Fruit fly (Drosophila melanogaster) whole organism, embryonic: ENCODE results near the gene CG10132.

ENCODE experiments used
- ATbp ChIP-seq: fragments of 200-800 bp; sonication (Bioruptor generic); optimal IDR thresholded peaks from 2 replicates; lab custom pipeline; 2017; ENCODE audit warnings: missing biosample characterization, mild to moderate bottlenecking, missing genetic modification characterization, missing genetic modification reagents
- Atf6 ChIP-seq: fragments of 200-800 bp; sonication (Bioruptor generic); IDR thresholded peaks from 2 replicates; pipeline ENCODE4 v1.3.6; 2022; ENCODE audit warnings: missing biosample characterization, missing genetic modification characterization
- Blimp-1 ChIP-seq: fragments of 200-800 bp; sonication (Bioruptor generic); optimal IDR thresholded peaks from 3 replicates; lab custom pipeline; 2018; ENCODE audit warnings: missing biosample characterization, missing genetic modification characterization, mild to moderate bottlenecking, moderate library complexity, missing genetic modification reagents
- CG10654 ChIP-seq: fragments of 200-800 bp; sonication (Bioruptor generic); optimal IDR thresholded peaks from 2 replicates; lab custom pipeline; 2016; ENCODE audit warnings: missing biosample characterization, missing genetic modification characterization
- CG12071 ChIP-seq: fragments of 200-800 bp; sonication (Bioruptor generic); optimal IDR thresholded peaks from 3 replicates; lab custom pipeline; 2018; ENCODE audit warnings: missing biosample characterization, mild to moderate bottlenecking, missing genetic modification characterization
- CG12299 ChIP-seq: fragments of 200-800 bp; sonication (Bioruptor generic); optimal IDR thresholded peaks from 2 replicates; lab custom pipeline; 2018; ENCODE audit warnings: missing biosample characterization, mild to moderate bottlenecking, missing genetic modification characterization
- CG13624 ChIP-seq: fragments of 200-800 bp; sonication (Bioruptor generic); optimal IDR thresholded peaks from 2 replicates; lab custom pipeline; 2016; ENCODE audit warnings: missing biosample characterization, missing genetic modification characterization
- CG13894 ChIP-seq: fragments of 200-800 bp; sonication (Bioruptor generic); optimal IDR thresholded peaks from 3 replicates; lab custom pipeline; 2018; ENCODE audit warnings: missing biosample characterization, mild to moderate bottlenecking, missing genetic modification characterization, moderate library complexity
- CG15601 ChIP-seq: fragments of 200-800 bp; sonication (Bioruptor generic); optimal IDR thresholded peaks from 3 replicates; lab custom pipeline; 2019; ENCODE audit warnings: missing biosample characterization, mild to moderate bottlenecking, missing genetic modification characterization, moderate library complexity
- CG15696 ChIP-seq: fragments of 200-800 bp; sonication (Bioruptor generic); optimal IDR thresholded peaks from 2 replicates; lab custom pipeline; 2019; ENCODE audit warnings: missing biosample characterization, mild to moderate bottlenecking, missing genetic modification characterization, moderate library complexity
- CG16813 ChIP-seq: fragments of 200-800 bp; sonication (Bioruptor generic); IDR thresholded peaks from 3 replicates; pipeline ENCODE4 v1.3.6; 2022; ENCODE audit warnings: missing biosample characterization, missing genetic modification characterization; ENCODE audit not compliant: partially characterized antibody
- CG1792 ChIP-seq: fragments of 200-800 bp; sonication (Bioruptor generic); optimal IDR thresholded peaks from 2 replicates; lab custom pipeline; 2016; ENCODE audit warnings: missing biosample characterization, missing genetic modification characterization
- CG18262 ChIP-seq: fragments of 200-800 bp; optimal IDR thresholded peaks from 3 replicates; lab custom pipeline; 2019; ENCODE audit warnings: missing biosample characterization, mild to moderate bottlenecking, missing genetic modification characterization, moderate library complexity
- CG2129 ChIP-seq: fragments of 200-800 bp; sonication (Bioruptor generic); IDR thresholded peaks from 2 replicates; pipeline ENCODE4 v1.3.6; 2022; ENCODE audit warnings: missing biosample characterization, missing genetic modification characterization; ENCODE audit not compliant: partially characterized antibody
- CG31365 ChIP-seq: fragments of 200-800 bp; sonication (Bioruptor generic); optimal IDR thresholded peaks from 2 replicates; lab custom pipeline; 2018; ENCODE audit warnings: missing biosample characterization, mild to moderate bottlenecking, missing genetic modification characterization
- CG31441 ChIP-seq: fragments of 200-800 bp; sonication (Bioruptor generic); IDR thresholded peaks from 2 replicates; pipeline ENCODE4 v1.3.6; 2022; ENCODE audit warnings: missing biosample characterization, missing genetic modification characterization
- CG3163 ChIP-seq: fragments of 200-800 bp; sonication (Bioruptor generic); optimal IDR thresholded peaks from 3 replicates; lab custom pipeline; 2016; ENCODE audit warnings: missing biosample characterization, missing genetic modification characterization
- CG32767 ChIP-seq: fragments of 200-800 bp; sonication (Bioruptor generic); IDR thresholded peaks from 2 replicates; pipeline ENCODE4 v1.3.6; 2022; ENCODE audit warnings: missing biosample characterization, missing genetic modification characterization
- CG43689 ChIP-seq: fragments of 200-800 bp; sonication (Bioruptor generic); IDR thresholded peaks from 2 replicates; pipeline ENCODE4 v1.3.6; 2022; ENCODE audit warnings: missing biosample characterization, missing genetic modification characterization
- CG6813 ChIP-seq: fragments of 200-800 bp; sonication (Bioruptor generic); optimal IDR thresholded peaks from 2 replicates; lab custom pipeline; 2017; ENCODE audit warnings: missing biosample characterization, missing genetic modification characterization, mild to moderate bottlenecking, moderate library complexity, missing genetic modification reagents
- CTCF ChIP-seq: fragments of 200-800 bp; sonication (Bioruptor generic); optimal IDR thresholded peaks from 2 replicates; lab custom pipeline; 2017; ENCODE audit warnings: missing biosample characterization, mild to moderate bottlenecking, missing genetic modification characterization, moderate library complexity
- D ChIP-seq, 2 experiments: fragments of 200-800 bp in 1 of 2; fragments of >200 bp in 1 of 2; sonication (Bioruptor generic) in 1 of 2; optimal IDR thresholded peaks; 2 replicates in 1 of 2; 3 replicates in 1 of 2; lab custom pipeline; 2017; ENCODE audit warnings: mild to moderate bottlenecking in 1 of 2, missing biosample characterization in 1 of 2, missing genetic modification characterization in 1 of 2, missing genetic modification reagents in 1 of 2
- Dip3 ChIP-seq: fragments of 200-800 bp; sonication (Bioruptor generic); optimal IDR thresholded peaks from 3 replicates; lab custom pipeline; 2016; ENCODE audit warnings: missing biosample characterization, missing genetic modification characterization
- Eip74EF ChIP-seq, 2 experiments: fragments of 200-800 bp in 1 of 2; fragments of >200 bp in 1 of 2; sonication (Bioruptor generic) in 1 of 2; optimal IDR thresholded peaks; 2 replicates each; lab custom pipeline; 2017 to 2019; ENCODE audit warnings: missing biosample characterization in 2 of 2, missing genetic modification characterization in 2 of 2, mild to moderate bottlenecking in 1 of 2, moderate library complexity in 1 of 2
- Ets97D ChIP-seq: fragments of 200-800 bp; sonication (Bioruptor generic); optimal IDR thresholded peaks from 3 replicates; lab custom pipeline; 2016; ENCODE audit warnings: missing biosample characterization, missing genetic modification characterization
- H15 ChIP-seq: fragments of 200-800 bp; sonication (Bioruptor generic); IDR thresholded peaks from 3 replicates; pipeline ENCODE4 v1.3.6; 2022; ENCODE audit warnings: missing biosample characterization, missing genetic modification characterization
- Mrtf ChIP-seq: fragments of 200-800 bp; sonication (Bioruptor generic); IDR thresholded peaks from 3 replicates; pipeline ENCODE4 v1.3.6; 2022; ENCODE audit warnings: missing biosample characterization, missing genetic modification characterization
- NFAT ChIP-seq: fragments of 200-800 bp; sonication (Bioruptor generic); IDR thresholded peaks from 2 replicates; pipeline ENCODE4 v1.3.6; 2022; ENCODE audit warnings: missing biosample characterization, missing genetic modification characterization
- Sox102F ChIP-seq: fragments of 200-800 bp; sonication (Bioruptor generic); optimal IDR thresholded peaks from 2 replicates; lab custom pipeline; 2018; ENCODE audit warnings: missing biosample characterization, mild to moderate bottlenecking, missing genetic modification characterization, moderate library complexity
- YL-1 ChIP-seq: fragments of 200-800 bp; sonication (Bioruptor generic); optimal IDR thresholded peaks from 3 replicates; lab custom pipeline; 2017; ENCODE audit warnings: missing biosample characterization, mild to moderate bottlenecking, missing genetic modification characterization
- bowl ChIP-seq: fragments of 200-800 bp; sonication (Bioruptor generic); IDR thresholded peaks from 2 replicates; pipeline ENCODE4 v1.3.6; 2022; ENCODE audit warnings: missing biosample characterization, missing genetic modification characterization
- btn ChIP-seq: fragments of 200-800 bp; sonication (Bioruptor generic); optimal IDR thresholded peaks from 2 replicates; lab custom pipeline; 2016; ENCODE audit warnings: missing biosample characterization, missing genetic modification characterization
- cwo ChIP-seq: fragments of 200-800 bp; sonication (Bioruptor generic); optimal IDR thresholded peaks from 3 replicates; lab custom pipeline; 2017; ENCODE audit warnings: missing biosample characterization, missing genetic modification characterization, mild to moderate bottlenecking, moderate library complexity, missing genetic modification reagents
- disco-r ChIP-seq: fragments of 200-800 bp; sonication (Bioruptor generic); optimal IDR thresholded peaks from 2 replicates; lab custom pipeline; 2016; ENCODE audit warnings: missing biosample characterization, missing genetic modification characterization
- dpn ChIP-seq, 2 experiments: fragments of 200-800 bp; sonication (Bioruptor generic); optimal IDR thresholded peaks; 3 replicates each; lab custom pipeline; 2016; ENCODE audit warnings: missing biosample characterization in 2 of 2, missing genetic modification characterization in 2 of 2
- esg ChIP-seq: fragments of 200-800 bp; sonication (Bioruptor generic); conservative IDR thresholded peaks from 2 replicates; pipeline ENCODE4 v1.3.6; 2022; ENCODE audit warnings: missing biosample characterization, missing genetic modification characterization
- gt ChIP-seq: fragments of 200-800 bp; sonication (Bioruptor generic); IDR thresholded peaks from 2 replicates; pipeline ENCODE4 v1.3.6; 2022; ENCODE audit warnings: missing biosample characterization, missing genetic modification characterization
- knrl ChIP-seq: fragments of 200-800 bp; sonication (Bioruptor generic); IDR thresholded peaks from 3 replicates; pipeline ENCODE4 v1.3.6; 2022; ENCODE audit warnings: missing biosample characterization, missing genetic modification characterization; ENCODE audit not compliant: partially characterized antibody
- lmd ChIP-seq: fragments of 200-800 bp; sonication (Bioruptor generic); IDR thresholded peaks from 2 replicates; pipeline ENCODE4 v1.3.6; 2022; ENCODE audit warnings: missing biosample characterization, missing genetic modification characterization
- lov ChIP-seq, 2 experiments: fragments of 200-800 bp in 1 of 2; fragments of >200 bp in 1 of 2; sonication (Bioruptor generic) in 1 of 2; IDR thresholded peaks in 1 of 2; optimal IDR thresholded peaks in 1 of 2; 2 replicates in 1 of 2; 3 replicates in 1 of 2; pipeline versions ENCODE4 v1.3.6 to Lab custom; 2017 to 2022; ENCODE audit warnings: missing biosample characterization in 1 of 2, missing genetic modification characterization in 1 of 2
- pb ChIP-seq: fragments of 200-800 bp; sonication (Bioruptor generic); optimal IDR thresholded peaks from 3 replicates; lab custom pipeline; 2016; ENCODE audit warnings: missing biosample characterization, missing genetic modification characterization
- phol ChIP-seq: fragments of 200-800 bp; sonication (Bioruptor generic); optimal IDR thresholded peaks from 3 replicates; lab custom pipeline; 2018; ENCODE audit warnings: missing biosample characterization, mild to moderate bottlenecking, missing genetic modification characterization, moderate library complexity
- ro ChIP-seq: fragments of 200-800 bp; sonication (Bioruptor generic); IDR thresholded peaks from 2 replicates; pipeline ENCODE4 v1.3.6; 2022; ENCODE audit warnings: missing biosample characterization, missing genetic modification characterization
- row ChIP-seq: fragments of 200-800 bp; sonication (Bioruptor generic); IDR thresholded peaks from 3 replicates; pipeline ENCODE4 v1.3.6; 2022; ENCODE audit warnings: missing biosample characterization, missing genetic modification characterization
- sima ChIP-seq: fragments of 200-800 bp; sonication (Bioruptor generic); optimal IDR thresholded peaks from 2 replicates; lab custom pipeline; 2016; ENCODE audit warnings: missing biosample characterization, missing genetic modification characterization
- toy ChIP-seq: fragments of 200-800 bp; sonication (Bioruptor generic); IDR thresholded peaks from 2 replicates; pipeline ENCODE4 v1.3.6; 2022; ENCODE audit warnings: missing biosample characterization, missing genetic modification characterization
- tx ChIP-seq: fragments of 200-800 bp; sonication (Bioruptor generic); optimal IDR thresholded peaks from 2 replicates; lab custom pipeline; 2016; ENCODE audit warnings: missing biosample characterization, missing genetic modification characterization
- usp ChIP-seq: fragments of >200 bp; optimal IDR thresholded peaks from 2 replicates; lab custom pipeline; 2017; ENCODE audit warnings: missing biosample characterization, missing genetic modification characterization

CG10132 gene

DNA sequence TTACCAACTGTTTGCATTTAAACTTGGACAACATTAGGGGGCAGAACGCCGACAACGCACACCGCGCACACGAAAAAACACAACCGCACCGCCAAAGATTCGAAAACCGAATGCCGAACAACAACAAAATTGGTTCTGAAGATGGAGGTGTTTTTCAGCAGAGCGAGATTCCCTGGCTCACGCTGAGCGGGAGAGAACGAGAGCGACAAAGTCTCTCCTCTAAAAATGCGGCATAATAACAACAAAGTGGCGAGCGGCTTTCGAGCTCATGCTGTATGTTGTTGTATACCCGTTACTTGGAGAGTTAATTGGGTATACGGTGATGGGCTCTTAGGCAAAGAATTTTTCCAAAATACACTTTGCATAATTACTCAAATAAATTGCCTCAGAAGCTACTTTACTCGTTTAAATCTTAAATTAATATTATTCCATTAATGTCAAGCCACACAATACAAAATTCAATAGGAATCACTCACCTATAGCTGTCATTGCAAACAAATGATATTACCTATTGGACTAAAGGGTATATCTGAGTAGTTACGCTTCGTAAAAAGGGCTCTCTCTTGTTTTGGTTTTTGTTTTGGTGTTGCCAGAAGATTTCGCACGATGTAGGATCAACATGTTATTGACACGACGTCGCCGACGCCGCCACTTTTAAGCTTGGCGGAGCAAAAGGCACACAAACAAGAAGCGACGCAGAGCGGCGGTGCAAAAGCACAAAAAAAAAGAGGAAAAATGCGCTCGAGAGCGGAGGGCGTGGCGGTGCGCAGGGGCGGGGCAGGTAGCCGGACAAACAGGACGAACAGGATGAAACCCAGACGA, 54.1 kb downstream of the CG10132 start (continued):
- TF ChIP-seq D (optimal IDR thresholded peaks at IDR 0.05; lab: Kevin White, UChicago) (no peak), D (GFP tag; optimal IDR thresholded peaks at IDR 0.05; lab: Kevin White, UChicago) (peak; percentile 44), Blimp-1 (GFP tag; lab: Kevin White, UChicago) (peak; percentile 59), gt (GFP tag; lab: Robert Waterston, UW) (no peak), CG31441 (GFP tag; lab: Robert Waterston, UW) (peak; percentile 67), sima (GFP tag; lab: Kevin White, UChicago) (no peak), disco-r (peak; percentile 45), CG13624 (GFP tag; lab: Kevin White, UChicago) (no peak), YL-1 (GFP tag; lab: Kevin White, UChicago) (no peak), tx (GFP tag; lab: Kevin White, UChicago) (peak; percentile 26), lov (optimal IDR thresholded peaks at IDR 0.05; lab: Kevin White, UChicago) (no peak), lov (GFP tag; IDR thresholded peaks at IDR 0.05; lab: Robert Waterston, UW) (no peak), CG3163 (GFP tag; lab: Kevin White, UChicago) (no peak), CG2129 (GFP tag; lab: Robert Waterston, UW) (no peak), CG6813 (GFP tag; lab: Kevin White, UChicago) (peak; percentile 20), phol (tag; lab: Kevin White, UChicago) (peak; percentile 62), pb (no peak), Atf6 (peak; percentile 65), dpn (GFP tag; optimal IDR thresholded peaks at IDR 0.05; lab: Kevin White, UChicago) (peak; percentile 56 to 68), CG13894 (tag; lab: Kevin White, UChicago) (peak; percentile 79), ro (GFP tag; lab: Robert Waterston, UW) (no peak), CG18262 (peak; percentile 77), Sox102F (peak; percentile 65), Eip74EF (GFP tag; optimal IDR thresholded peaks at IDR 0.05; lab: Kevin White, UChicago) (peak in 1 of 2 experiments; percentile 66), usp (GFP tag; lab: Kevin White, UChicago) (no peak), toy (GFP tag; lab: Robert Waterston, UW) (no peak), CG16813 (GFP tag; lab: Robert Waterston, UW) (no peak), cwo (peak; percentile 76), H15 (GFP tag; lab: Robert Waterston, UW) (no peak), CG43689 (no peak), ATbp (GFP tag; lab: Kevin White, UChicago) (peak; percentile 26), CG1792 (GFP tag; lab: Kevin White, UChicago) (no peak), CG10654 (GFP tag; lab: Kevin White, UChicago) (peak; percentile 1), CG31365 (tag; lab: Kevin White, UChicago) (peak; percentile 26), CTCF (GFP tag; lab: Kevin White, UChicago) (no peak), bowl (GFP tag; lab: Robert Waterston, UW) (no peak), esg (GFP tag; lab: Robert Waterston, UW) (peak; percentile 56), btn (GFP tag; lab: Kevin White, UChicago) (no peak), Mrtf (GFP tag; lab: Robert Waterston, UW) (0 out of 3 replicates have a peak, but pooled peaks have one; percentile 8), NFAT (no peak), CG12071 (GFP tag; lab: Kevin White, UChicago) (peak; percentile 35), CG12299 (peak; percentile 66), row (peak; percentile 96), CG15601 (tag; lab: Kevin White, UChicago) (peak; percentile 57), CG15696 (tag; lab: Kevin White, UChicago) (peak; percentile 59), lmd (peak; percentile 52), knrl (GFP tag; lab: Robert Waterston, UW) (no peak), CG32767 (peak; percentile 26; the same call in 1 of the 2 replicates), Dip3 (peak; percentile 60), Ets97D (GFP tag; lab: Kevin White, UChicago) (peak; percentile 32)
